Worm (Caenorhabditis elegans) whole organism, young adult: ENCODE results near the gene gakh-1.

Experiments used
- F37B4.10 ChIP-seq: fragments of 200-800 bp; sonication (Bioruptor generic); IDR thresholded peaks from 2 replicates; pipeline ENCODE4 v1.3.6; 2022; ENCODE audit warnings: missing genetic modification characterization, missing compliant biosample characterization
- F52B5.7 ChIP-seq: sonication (generic microtip); optimal IDR thresholded peaks from 2 replicates; lab custom pipeline; 2016; ENCODE audit warnings: mild to moderate bottlenecking, missing genetic modification characterization, missing compliant biosample characterization
- F57A8.1 ChIP-seq: fragments of 200-800 bp; sonication (Bioruptor generic); optimal IDR thresholded peaks from 2 replicates; lab custom pipeline; 2018; ENCODE audit warnings: mild to moderate bottlenecking, missing genetic modification characterization, moderate library complexity, missing compliant biosample characterization
- Y53F4B.3 ChIP-seq: fragments of 200-800 bp; sonication (Bioruptor generic); IDR thresholded peaks from 2 replicates; pipeline ENCODE4 v1.3.6; 2022; ENCODE audit warnings: missing genetic modification reagents, missing genetic modification characterization, missing compliant biosample characterization
- Y67H2A.10 ChIP-seq: fragments of 200-800 bp; sonication (Bioruptor generic); conservative IDR thresholded peaks from 2 replicates; pipeline ENCODE4 v1.3.6; 2022; ENCODE audit warnings: missing genetic modification reagents, missing genetic modification characterization, missing compliant biosample characterization
- Y79H2A.3 ChIP-seq: fragments of 200-800 bp; sonication (Bioruptor generic); conservative IDR thresholded peaks from 2 replicates; pipeline ENCODE4 v1.3.6; 2022; ENCODE audit warnings: missing genetic modification reagents, missing genetic modification characterization, missing compliant biosample characterization
- Y95B8A.8 ChIP-seq: fragments of 200-800 bp; sonication (Bioruptor generic); IDR thresholded peaks from 2 replicates; pipeline ENCODE4 v1.3.6; 2022; ENCODE audit warnings: missing genetic modification reagents, missing genetic modification characterization, missing compliant biosample characterization
- aptf-2 ChIP-seq: fragments of 200-800 bp; sonication (Bioruptor generic); conservative IDR thresholded peaks from 2 replicates; pipeline ENCODE4 v1.3.6; 2022; ENCODE audit warnings: missing genetic modification reagents, missing genetic modification characterization, missing compliant biosample characterization
- atf-7 ChIP-seq: sonication (generic microtip); optimal IDR thresholded peaks from 2 replicates; lab custom pipeline; 2017; ENCODE audit warnings: mild to moderate bottlenecking, missing genetic modification characterization, missing compliant biosample characterization
- attf-3 ChIP-seq: fragments of 200-800 bp; sonication (Bioruptor generic); conservative IDR thresholded peaks from 2 replicates; pipeline ENCODE4 v1.3.6; 2022; ENCODE audit warnings: missing genetic modification reagents, missing genetic modification characterization, missing compliant biosample characterization
- bed-1 ChIP-seq: fragments of 200-800 bp; sonication (Bioruptor generic); IDR thresholded peaks from 2 replicates; pipeline ENCODE4 v1.3.6; 2022; ENCODE audit warnings: missing genetic modification reagents, missing genetic modification characterization, missing compliant biosample characterization
- cebp-1 ChIP-seq, 2 experiments: fragments of 200-800 bp in 1 of 2; sonication (Bioruptor generic) in 1 of 2; sonication (generic microtip) in 1 of 2; IDR thresholded peaks in 1 of 2; optimal IDR thresholded peaks in 1 of 2; 2 replicates each; pipeline versions ENCODE4 v1.3.6 to Lab custom; 2017 to 2022; ENCODE audit warnings: missing compliant biosample characterization in 2 of 2, missing genetic modification characterization in 2 of 2, mild to moderate bottlenecking in 1 of 2, missing genetic modification reagents in 1 of 2, moderate library complexity in 1 of 2
- ceh-40 ChIP-seq: fragments of 200-800 bp; sonication (Bioruptor generic); IDR thresholded peaks from 2 replicates; pipeline ENCODE4 v1.3.6; 2022; ENCODE audit warnings: missing genetic modification characterization, missing compliant biosample characterization
- ceh-79 ChIP-seq: sonication (generic microtip); optimal IDR thresholded peaks from 2 replicates; lab custom pipeline; 2017; ENCODE audit warnings: mild to moderate bottlenecking, missing genetic modification characterization, missing compliant biosample characterization
- ceh-91 ChIP-seq: fragments of 200-800 bp; sonication (Bioruptor generic); IDR thresholded peaks from 2 replicates; pipeline ENCODE4 v1.3.6; 2022; ENCODE audit warnings: missing genetic modification reagents, missing genetic modification characterization, missing compliant biosample characterization
- dpl-1 ChIP-seq: fragments of 150-350 bp; optimal IDR thresholded peaks from 2 replicates; lab custom pipeline; 2014; ENCODE audit warnings: missing biosample characterization, missing genetic modification reagents, missing genetic modification characterization
- egl-18 ChIP-seq: fragments of 200-800 bp; sonication (Bioruptor generic); IDR thresholded peaks from 2 replicates; pipeline ENCODE4 v1.3.6; 2022; ENCODE audit warnings: missing genetic modification reagents, missing genetic modification characterization, missing compliant biosample characterization
- egl-44 ChIP-seq: fragments of 200-800 bp; sonication (Bioruptor generic); IDR thresholded peaks from 2 replicates; pipeline ENCODE4 v1.3.6; 2022; ENCODE audit warnings: missing genetic modification reagents, missing genetic modification characterization, missing compliant biosample characterization
- ekl-4 ChIP-seq: fragments of 200-800 bp; sonication (Bioruptor generic); IDR thresholded peaks from 2 replicates; pipeline ENCODE4 v1.3.6; 2022; ENCODE audit warnings: missing genetic modification reagents, missing genetic modification characterization, missing compliant biosample characterization
- ets-4 ChIP-seq: fragments of 200-800 bp; sonication (Bioruptor generic); optimal IDR thresholded peaks from 2 replicates; lab custom pipeline; 2018; ENCODE audit warnings: mild to moderate bottlenecking, missing genetic modification characterization, missing compliant biosample characterization
- hlh-12 ChIP-seq: sonication (generic microtip); optimal IDR thresholded peaks from 2 replicates; lab custom pipeline; 2016; ENCODE audit warnings: missing genetic modification characterization, missing compliant biosample characterization
- hmg-20 ChIP-seq: fragments of 200-800 bp; sonication (Bioruptor generic); IDR thresholded peaks from 2 replicates; pipeline ENCODE4 v1.3.6; 2022; ENCODE audit warnings: missing genetic modification reagents, missing genetic modification characterization, missing compliant biosample characterization
- hsf-1 ChIP-seq: fragments of 200-800 bp; sonication (Bioruptor generic); IDR thresholded peaks from 2 replicates; pipeline ENCODE4 v1.3.6; 2022; ENCODE audit warnings: missing genetic modification reagents, missing genetic modification characterization, missing compliant biosample characterization
- lin-26 ChIP-seq: fragments of 200-800 bp; sonication (Bioruptor generic); IDR thresholded peaks from 2 replicates; pipeline ENCODE4 v1.3.6; 2022; ENCODE audit warnings: missing genetic modification reagents, missing genetic modification characterization, missing compliant biosample characterization
- lin-40 ChIP-seq: sonication (generic microtip); optimal IDR thresholded peaks from 2 replicates; lab custom pipeline; 2016; ENCODE audit warnings: missing genetic modification characterization, mild to moderate bottlenecking, missing compliant biosample characterization, missing genotype, missing genetic modification reagents
- lir-1 ChIP-seq: fragments of 200-800 bp; sonication (Bioruptor generic); conservative IDR thresholded peaks from 2 replicates; pipeline ENCODE4 v1.3.6; 2022; ENCODE audit warnings: missing genetic modification reagents, missing genetic modification characterization, missing compliant biosample characterization
- lsl-1 ChIP-seq: fragments of 200-800 bp; sonication (Bioruptor generic); optimal IDR thresholded peaks from 2 replicates; lab custom pipeline; 2018; ENCODE audit warnings: mild to moderate bottlenecking, missing genetic modification characterization, moderate library complexity, missing compliant biosample characterization
- madf-6 ChIP-seq: fragments of 200-800 bp; sonication (Bioruptor generic); IDR thresholded peaks from 2 replicates; pipeline ENCODE4 v1.3.6; 2022; ENCODE audit warnings: missing genetic modification reagents, missing genetic modification characterization, missing compliant biosample characterization
- madf-8 ChIP-seq: fragments of 200-800 bp; sonication (Bioruptor generic); conservative IDR thresholded peaks from 2 replicates; pipeline ENCODE4 v1.3.6; 2022; ENCODE audit warnings: missing genetic modification reagents, missing genetic modification characterization, missing compliant biosample characterization
- mel-28 ChIP-seq: sonication (generic microtip); optimal IDR thresholded peaks from 2 replicates; lab custom pipeline; 2016; ENCODE audit warnings: borderline replicate concordance, mild to moderate bottlenecking, missing genetic modification characterization, missing compliant biosample characterization
- mes-4 ChIP-seq: sonication (generic microtip); optimal IDR thresholded peaks from 2 replicates; lab custom pipeline; 2016; ENCODE audit warnings: missing genotype, missing genetic modification characterization, missing compliant biosample characterization
- mxl-1 ChIP-seq: sonication (generic microtip); optimal IDR thresholded peaks from 2 replicates; lab custom pipeline; 2016; ENCODE audit warnings: missing genetic modification characterization, missing compliant biosample characterization
- nfya-1 ChIP-seq: sonication (generic microtip); optimal IDR thresholded peaks from 2 replicates; lab custom pipeline; 2017; ENCODE audit warnings: antibody characterized with exemption, missing compliant biosample characterization, missing genetic modification characterization, borderline replicate concordance; ENCODE audit not compliant: insufficient read depth
- nhr-27 ChIP-seq: fragments of 200-800 bp; sonication (Bioruptor generic); optimal IDR thresholded peaks from 2 replicates; lab custom pipeline; 2018; ENCODE audit warnings: mild to moderate bottlenecking, missing genetic modification characterization, moderate library complexity, missing compliant biosample characterization
- nhr-80 ChIP-seq: sonication (generic microtip); optimal IDR thresholded peaks from 2 replicates; lab custom pipeline; 2016; ENCODE audit warnings: missing genetic modification characterization, missing compliant biosample characterization
- nhr-90 ChIP-seq: sonication (generic microtip); optimal IDR thresholded peaks from 2 replicates; lab custom pipeline; 2016; ENCODE audit warnings: missing genotype, mild to moderate bottlenecking, missing genetic modification characterization, missing compliant biosample characterization
- pha-4 ChIP-seq: fragments of 150-350 bp; sonication (generic microtip); optimal IDR thresholded peaks from 2 replicates; lab custom pipeline; 2014; ENCODE audit warnings: missing biosample characterization, missing genetic modification reagents, missing genetic modification characterization
- rec-8 ChIP-seq, 2 experiments: sonication (generic microtip); optimal IDR thresholded peaks; 2 replicates each; lab custom pipeline; 2016; ENCODE audit warnings: mild to moderate bottlenecking in 2 of 2, missing genetic modification characterization in 2 of 2, missing genetic modification reagents in 2 of 2, missing genotype in 2 of 2, missing biosample characterization in 1 of 2, missing compliant biosample characterization in 1 of 2, moderate library complexity in 1 of 2
- repo-1 ChIP-seq: sonication (generic microtip); optimal IDR thresholded peaks from 2 replicates; lab custom pipeline; 2017; ENCODE audit warnings: mild to moderate bottlenecking, missing genetic modification characterization, missing compliant biosample characterization
- sea-2 ChIP-seq: fragments of 200-800 bp; sonication (Bioruptor generic); IDR thresholded peaks from 2 replicates; pipeline ENCODE4 v1.3.6; 2022; ENCODE audit warnings: missing genetic modification characterization, missing compliant biosample characterization
- snpc-1.1 ChIP-seq: sonication (generic microtip); optimal IDR thresholded peaks from 2 replicates; lab custom pipeline; 2017; ENCODE audit warnings: missing genetic modification characterization, mild to moderate bottlenecking, missing compliant biosample characterization, antibody characterized with exemption, moderate library complexity, missing genotype, missing genetic modification reagents; ENCODE audit not compliant: insufficient read depth
- unc-130 ChIP-seq: sonication (generic microtip); optimal IDR thresholded peaks from 2 replicates; lab custom pipeline; 2016; ENCODE audit warnings: missing genetic modification reagents, missing genetic modification characterization, missing compliant biosample characterization
- unc-62 ChIP-seq: fragments of 150-350 bp; optimal IDR thresholded peaks from 2 replicates; lab custom pipeline; 2014; ENCODE audit warnings: missing biosample characterization, missing genetic modification reagents, missing genetic modification characterization
- zfh-2 ChIP-seq: fragments of 200-800 bp; sonication (Bioruptor generic); conservative IDR thresholded peaks from 2 replicates; pipeline ENCODE4 v1.3.6; 2022; ENCODE audit warnings: missing genetic modification reagents, missing genetic modification characterization, missing compliant biosample characterization
- ztf-25 ChIP-seq: fragments of 200-800 bp; sonication (Bioruptor generic); IDR thresholded peaks from 2 replicates; pipeline ENCODE4 v1.3.6; 2022; ENCODE audit warnings: missing genetic modification reagents, missing genetic modification characterization, missing compliant biosample characterization
- ztf-28 ChIP-seq: fragments of 200-800 bp; sonication (Bioruptor generic); IDR thresholded peaks from 2 replicates; pipeline ENCODE4 v1.3.6; 2022; ENCODE audit warnings: missing genetic modification reagents, missing genetic modification characterization, missing compliant biosample characterization
- ztf-6 ChIP-seq: fragments of 200-800 bp; sonication (Bioruptor generic); IDR thresholded peaks from 2 replicates; pipeline ENCODE4 v1.3.6; 2022; ENCODE audit warnings: missing genetic modification reagents, missing genetic modification characterization, missing compliant biosample characterization

The gakh-1 gene

ce11 chrX:5801156-5801592 lies 18.9 kb downstream of the gakh-1 start (continued):
- TF ChIP-seq unc-130 (peak; percentile 81), cebp-1 (GFP tag; IDR thresholded peaks at IDR 0.05; lab: Robert Waterston, UW) (peak; percentile 55; the same call in 1 of the 2 replicates), cebp-1 (tag; optimal IDR thresholded peaks at IDR 0.05; lab: Kevin White, UChicago) (peak; percentile 85), hsf-1 (0 out of 2 replicates have a peak, but pooled peaks have one; percentile 59), ztf-28 (GFP tag; lab: Robert Waterston, UW) (0 out of 2 replicates have a peak, but pooled peaks have one; percentile 67), ztf-25 (GFP tag; lab: Robert Waterston, UW) (peak; percentile 87; the same call in 1 of the 2 replicates), F37B4.10 (GFP tag; lab: Robert Waterston, UW) (no peak), attf-3 (GFP tag; lab: Robert Waterston, UW) (peak; percentile 53; the same call in 1 of the 2 replicates), bed-1 (GFP tag; lab: Robert Waterston, UW) (peak; percentile 90; the same call in 1 of the 2 replicates), F57A8.1 (GFP tag; lab: Kevin White, UChicago) (peak; percentile 86), zfh-2 (GFP tag; lab: Robert Waterston, UW) (no peak), aptf-2 (GFP tag; lab: Robert Waterston, UW) (peak; percentile 74; the same call in 1 of the 2 replicates), rec-8 (tag; optimal IDR thresholded peaks at IDR 0.05; lab: Kevin White, UChicago) (peak; percentile 79 to 89), egl-44 (GFP tag; lab: Robert Waterston, UW) (peak; percentile 89), dpl-1 (GFP tag; lab: Kevin White, UChicago) (no peak), lir-1 (GFP tag; lab: Robert Waterston, UW) (peak; percentile 61), ceh-91 (0 out of 2 replicates have a peak, but pooled peaks have one; percentile 29), ztf-6 (GFP tag; lab: Robert Waterston, UW) (0 out of 2 replicates have a peak, but pooled peaks have one; percentile 21), Y95B8A.8 (GFP tag; lab: Robert Waterston, UW) (no peak), ekl-4 (GFP tag; lab: Robert Waterston, UW) (peak; percentile 62; the same call in 1 of the 2 replicates), egl-18 (GFP tag; lab: Robert Waterston, UW) (no peak), ets-4 (peak; percentile 76), repo-1 (tag; lab: Kevin White, UChicago) (peak; percentile 89), hlh-12 (tag; lab: Kevin White, UChicago) (peak; percentile 77), nhr-80 (tag; lab: Kevin White, UChicago) (peak; percentile 52), madf-8 (GFP tag; lab: Robert Waterston, UW) (no peak), Y79H2A.3 (GFP tag; lab: Robert Waterston, UW) (0 out of 2 replicates have a peak, but pooled peaks have one; percentile 63), lsl-1 (GFP tag; lab: Kevin White, UChicago) (peak; percentile 27), Y67H2A.10 (GFP tag; lab: Robert Waterston, UW) (peak; percentile 35; the same call in 1 of the 2 replicates), unc-62 (GFP tag; lab: Kevin White, UChicago) (no peak), mxl-1 (peak; percentile 73), Y53F4B.3 (no peak), mel-28 (tag; lab: Kevin White, UChicago) (peak; percentile 32), hmg-20 (GFP tag; lab: Robert Waterston, UW) (peak; percentile 70), nhr-90 (peak; percentile 93), ceh-40 (GFP tag; lab: Robert Waterston, UW) (0 out of 2 replicates have a peak, but pooled peaks have one; percentile 56), atf-7 (tag; lab: Kevin White, UChicago) (peak; percentile 73), sea-2 (GFP tag; lab: Robert Waterston, UW) (peak; percentile 68; the same call in 1 of the 2 replicates), madf-6 (GFP tag; lab: Robert Waterston, UW) (peak; percentile 69; the same call in 1 of the 2 replicates), F52B5.7 (peak; percentile 86), ceh-79 (tag; lab: Kevin White, UChicago) (peak; percentile 29), nfya-1 (tag; lab: Kevin White, UChicago) (no peak), snpc-1.1 (peak; percentile 48), pha-4 (no peak), nhr-27 (tag; lab: Kevin White, UChicago) (peak; percentile 66), lin-26 (GFP tag; lab: Robert Waterston, UW) (peak; percentile 89), mes-4 (tag; lab: Kevin White, UChicago) (peak; percentile 83), lin-40 (tag; lab: Kevin White, UChicago) (peak; percentile 95)
